Fruit fly (Drosophila melanogaster) whole organism, wandering third instar larva: ENCODE data around the gene CG11035.

Source experiments
- h ChIP-seq: fragments of 200-800 bp; sonication (Bioruptor generic); optimal IDR thresholded peaks from 3 replicates; lab custom pipeline; 2016; ENCODE audit warnings: missing biosample characterization, mild to moderate bottlenecking, missing genetic modification characterization
- pan ChIP-seq: fragments of >200 bp; optimal IDR thresholded peaks from 2 replicates; lab custom pipeline; 2017

dm6 chr3R:7998778-7999177, 34.0 kb downstream of the CG11035 start:
- TF ChIP-seq h (GFP tag; lab: Kevin White, UChicago), result no peak
- no peak for TF ChIP-seq pan (lab: Kevin White, UChicago)
